Fruit fly (Drosophila melanogaster): Measurements from ENCODE around the gene Axn.
A peak's percentile ranks its signal among the peaks of the same experiment; 100 is the strongest.

The Axn gene

dm6 chr3R:30055915-30056544 is 33.4 kb downstream of the Axn start, which contains the start of the genes Rpp14b and spn-A (continued):
- TF ChIP-seq prd (optimal IDR thresholded peaks at IDR 0.05) (no peak), prd (GFP tag; IDR thresholded peaks at IDR 0.05) (peak; percentile 56; the same call in 2 of the 3 replicates), CG18599 (GFP tag; optimal IDR thresholded peaks at IDR 0.05) (peak; percentile 6), Pdp1 (GFP tag; optimal IDR thresholded peaks at IDR 0.05) (peak in 1 of 2 experiments; percentile 5), lilli (GFP tag; optimal IDR thresholded peaks at IDR 0.05) (peak; percentile 37), CG8388 (GFP tag; optimal IDR thresholded peaks at IDR 0.05) (peak; percentile 8), NfI (GFP tag; optimal IDR thresholded peaks at IDR 0.05) (peak; percentile 10), ind (GFP tag; optimal IDR thresholded peaks at IDR 0.05) (peak; percentile 11), MBD-R2 (GFP tag; IDR thresholded peaks at IDR 0.05) (peak; percentile 84), BEAF-32 (GFP tag; optimal IDR thresholded peaks at IDR 0.05) (peak; percentile 33), Hr51 (GFP tag; optimal IDR thresholded peaks at IDR 0.05) (peak in 1 of 2 experiments; percentile 4), Sry-β (GFP tag; optimal IDR thresholded peaks at IDR 0.05) (no peak), Doc3 (GFP tag; IDR thresholded peaks at IDR 0.05; ENCODE audit: partially characterized antibody) (0 out of 3 replicates have a peak, but pooled peaks have one; percentile 7), Meics (GFP tag; optimal IDR thresholded peaks at IDR 0.05) (peak; percentile 30), CG8765 (GFP tag; IDR thresholded peaks at IDR 0.05) (no peak), ken (GFP tag; IDR thresholded peaks at IDR 0.05) (peak; percentile 29; the same call in 1 of the 3 replicates), H2.0 (GFP tag; IDR thresholded peaks at IDR 0.05) (peak; percentile 34; the same call in 1 of the 2 replicates), ac (GFP tag; optimal IDR thresholded peaks at IDR 0.05) (no peak), Sin3A (optimal IDR thresholded peaks at IDR 0.05) (peak; percentile 0), Drgx (GFP tag; IDR thresholded peaks at IDR 0.05) (0 out of 2 replicates have a peak, but pooled peaks have one; percentile 25), Awh (GFP tag; IDR thresholded peaks at IDR 0.05) (no peak), CG11456 (GFP tag; IDR thresholded peaks at IDR 0.05) (peak; percentile 63; the same call in 1 of the 3 replicates), chm (GFP tag; IDR thresholded peaks at IDR 0.05) (0 out of 2 replicates have a peak, but pooled peaks have one; percentile 19), CG14050 (GFP tag; IDR thresholded peaks at IDR 0.05) (no peak), CG12071 (GFP tag; optimal IDR thresholded peaks at IDR 0.05) (no peak), CG16815 (GFP tag; optimal IDR thresholded peaks at IDR 0.05) (peak; percentile 17), Bgb (GFP tag; IDR thresholded peaks at IDR 0.05; ENCODE audit: partially characterized antibody) (0 out of 2 replicates have a peak, but pooled peaks have one; percentile 13), CG3847 (GFP tag; IDR thresholded peaks at IDR 0.05) (peak; percentile 37; the same call in 1 of the 2 replicates), Atf6 (GFP tag; IDR thresholded peaks at IDR 0.05) (peak; percentile 26; the same call in 1 of the 2 replicates), ssp (GFP tag; IDR thresholded peaks at IDR 0.05) (no peak), B-H2 (GFP tag; optimal IDR thresholded peaks at IDR 0.05) (peak; percentile 46), kay (GFP tag; optimal IDR thresholded peaks at IDR 0.05) (no peak), Xrp1 (GFP tag; IDR thresholded peaks at IDR 0.05) (0 out of 2 replicates have a peak, but pooled peaks have one; percentile 36), CG32772 (GFP tag; IDR thresholded peaks at IDR 0.05) (peak; percentile 46; the same call in 1 of the 2 replicates), Mrtf (GFP tag; IDR thresholded peaks at IDR 0.05) (no peak), Rfx (GFP tag; IDR thresholded peaks at IDR 0.05) (peak; percentile 63), sob (GFP tag; IDR thresholded peaks at IDR 0.05) (peak; percentile 26; the same call in 1 of the 2 replicates), gem (tag; optimal IDR thresholded peaks at IDR 0.05) (peak; percentile 43), CG12744 (GFP tag; optimal IDR thresholded peaks at IDR 0.05) (no peak), CG12769 (tag; optimal IDR thresholded peaks at IDR 0.05) (peak; percentile 43), YL-1 (GFP tag; optimal IDR thresholded peaks at IDR 0.05) (peak; percentile 43), al (GFP tag; IDR thresholded peaks at IDR 0.05) (0 out of 2 replicates have a peak, but pooled peaks have one; percentile 26), gcm (GFP tag; optimal IDR thresholded peaks at IDR 0.05) (peak; percentile 89), E2f2 (GFP tag; IDR thresholded peaks at IDR 0.05) (peak; percentile 56), unpg (GFP tag; optimal IDR thresholded peaks at IDR 0.05) (peak; percentile 20), CoRest (tag; optimal IDR thresholded peaks at IDR 0.05) (peak; percentile 14), CG13775 (GFP tag; optimal IDR thresholded peaks at IDR 0.05) (peak; percentile 40), CG2678 (tag; optimal IDR thresholded peaks at IDR 0.05) (peak; percentile 13), Gug (GFP tag; IDR thresholded peaks at IDR 0.05) (peak; percentile 53; the same call in 2 of the 4 replicates)

All from whole organism, embryonic.